Fruit fly (Drosophila melanogaster): ENCODE results near the gene Cyp28d2.

Cyp28d2 gene

DNA sequence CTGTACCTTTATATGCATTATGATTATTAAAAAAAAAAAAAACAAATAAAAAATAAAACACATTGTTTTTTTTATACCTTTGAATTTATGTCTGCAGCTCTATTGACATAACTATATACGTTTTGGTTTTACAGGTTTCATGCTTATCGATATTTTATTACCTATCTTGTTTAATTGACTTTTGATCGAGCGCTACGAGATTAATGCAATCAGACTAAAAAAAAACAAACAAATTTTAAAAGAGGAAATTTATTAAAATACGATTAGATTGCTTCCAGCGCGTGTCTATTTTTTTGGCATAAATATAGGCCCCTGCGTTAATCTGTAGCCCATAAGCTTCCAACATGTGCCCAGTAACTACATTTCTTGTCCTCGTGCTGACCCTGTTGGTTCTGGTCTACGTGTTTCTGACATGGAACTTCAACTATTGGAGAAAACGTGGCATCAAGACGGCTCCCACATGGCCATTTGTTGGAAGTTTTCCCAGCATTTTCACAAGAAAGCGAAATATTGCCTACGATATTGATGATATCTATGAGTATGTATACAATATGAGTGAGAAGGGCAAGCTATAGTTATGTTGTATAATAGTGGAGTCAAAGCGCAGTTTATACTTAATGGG, at the start of gene Cyp28d2:
Gene Cyp28d2, plus strand, starts transcription at position 304 of the 622 bp plus-strand sequence.
- TF ChIP-seq h (optimal IDR thresholded peaks at IDR 0.05) (no peak), Sin3A (optimal IDR thresholded peaks at IDR 0.05) (no peak), ttk (optimal IDR thresholded peaks at IDR 0.05) (no peak), insv (optimal IDR thresholded peaks at IDR 0.05) (no peak), Myc (optimal IDR thresholded peaks at IDR 0.05) (no peak), psq (optimal IDR thresholded peaks at IDR 0.05) (no peak)

DNA sequence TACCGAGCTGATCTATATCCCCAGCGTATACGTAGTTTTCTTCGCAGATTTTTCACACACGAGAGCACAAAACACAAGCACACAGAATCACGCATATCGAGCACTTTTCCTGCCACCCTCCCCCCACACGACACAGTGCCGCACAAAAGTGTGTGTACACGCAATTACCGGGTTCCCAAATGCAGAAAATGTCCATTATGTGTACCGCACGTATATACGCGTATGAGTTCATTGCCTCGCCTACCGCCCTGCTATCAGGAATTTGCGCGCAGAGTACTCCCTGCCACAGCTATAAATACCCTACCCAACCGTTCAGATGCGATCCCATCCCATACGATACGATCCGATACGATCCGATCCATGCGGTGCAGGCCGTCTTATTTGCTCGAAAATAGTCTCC, 20.5 kb upstream of the Cyp28d2 start:
- TF ChIP-seq h (optimal IDR thresholded peaks at IDR 0.05) (no peak), Sin3A (optimal IDR thresholded peaks at IDR 0.05) (no peak), insv (optimal IDR thresholded peaks at IDR 0.05) (no peak)

DNA sequence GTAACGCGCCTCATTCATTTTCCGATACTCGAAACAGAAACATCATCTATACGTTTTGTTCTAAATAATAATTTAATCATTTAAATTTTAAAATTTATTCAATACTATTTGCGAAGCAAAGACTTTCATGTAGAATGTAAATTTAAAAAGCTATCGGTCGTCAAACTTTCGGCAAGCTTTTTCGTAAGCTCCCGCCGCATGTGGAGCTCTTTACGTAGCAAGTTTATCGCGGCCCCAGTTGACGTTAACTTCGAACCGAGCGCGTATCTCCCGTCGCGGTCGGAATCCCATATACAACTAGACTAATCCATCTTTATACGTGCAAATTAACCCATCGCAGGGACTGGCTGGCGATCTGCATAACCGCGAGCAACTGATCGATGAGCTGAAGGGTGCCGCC, 11.4 kb upstream of the Cyp28d2 start:
- TF ChIP-seq psq (optimal IDR thresholded peaks at IDR 0.05) (no peak), insv (optimal IDR thresholded peaks at IDR 0.05) (no peak), h (optimal IDR thresholded peaks at IDR 0.05) (no peak), Myc (optimal IDR thresholded peaks at IDR 0.05) (no peak), ttk (optimal IDR thresholded peaks at IDR 0.05) (no peak), Sin3A (optimal IDR thresholded peaks at IDR 0.05) (no peak)

DNA sequence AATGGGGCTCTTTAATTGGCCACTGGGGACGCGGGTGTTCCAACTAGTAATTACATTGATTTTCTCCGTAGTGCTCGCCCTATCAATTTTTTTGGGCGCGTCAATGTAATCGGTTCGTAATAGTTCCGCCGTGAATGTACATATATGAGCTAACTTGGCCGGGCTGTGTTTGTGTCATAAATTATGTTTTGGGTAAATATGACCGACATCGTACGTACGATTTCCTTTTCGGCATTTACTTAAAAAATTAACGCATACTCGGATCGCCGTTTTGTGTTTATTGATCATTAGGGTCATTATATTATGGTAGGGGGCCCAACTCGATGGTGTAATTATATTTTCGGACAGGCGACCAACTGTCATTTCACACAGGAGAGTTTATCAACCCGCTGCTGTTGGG, 10.4 kb upstream of the Cyp28d2 start:
- TF ChIP-seq h (optimal IDR thresholded peaks at IDR 0.05) (no peak), Myc (optimal IDR thresholded peaks at IDR 0.05) (no peak), ttk (optimal IDR thresholded peaks at IDR 0.05) (no peak), Sin3A (optimal IDR thresholded peaks at IDR 0.05) (no peak), insv (optimal IDR thresholded peaks at IDR 0.05) (no peak), psq (optimal IDR thresholded peaks at IDR 0.05) (no peak)

DNA sequence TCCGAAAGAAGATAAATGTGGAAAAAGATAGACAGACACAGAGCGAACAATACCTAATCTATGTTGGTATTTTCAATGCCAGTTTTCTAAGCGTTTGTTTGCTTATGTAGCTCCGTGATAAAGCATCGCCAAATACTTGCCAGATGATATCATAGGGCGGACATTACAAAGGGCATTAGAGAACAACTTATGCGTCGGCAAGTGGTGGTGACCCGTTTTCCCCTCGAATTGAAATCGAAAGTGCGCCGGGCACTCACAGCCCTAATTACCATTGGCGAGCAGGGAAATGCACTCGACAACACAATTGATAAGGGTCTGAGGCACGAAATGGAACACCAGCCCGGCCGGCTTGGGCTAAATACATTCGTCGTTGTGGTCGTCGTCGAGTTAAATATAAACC, 9.9 kb upstream of the Cyp28d2 start:
- TF ChIP-seq ttk (optimal IDR thresholded peaks at IDR 0.05) (no peak), Sin3A (optimal IDR thresholded peaks at IDR 0.05) (no peak), Myc (optimal IDR thresholded peaks at IDR 0.05) (no peak), psq (optimal IDR thresholded peaks at IDR 0.05) (no peak), insv (optimal IDR thresholded peaks at IDR 0.05) (no peak), h (optimal IDR thresholded peaks at IDR 0.05) (no peak)

DNA sequence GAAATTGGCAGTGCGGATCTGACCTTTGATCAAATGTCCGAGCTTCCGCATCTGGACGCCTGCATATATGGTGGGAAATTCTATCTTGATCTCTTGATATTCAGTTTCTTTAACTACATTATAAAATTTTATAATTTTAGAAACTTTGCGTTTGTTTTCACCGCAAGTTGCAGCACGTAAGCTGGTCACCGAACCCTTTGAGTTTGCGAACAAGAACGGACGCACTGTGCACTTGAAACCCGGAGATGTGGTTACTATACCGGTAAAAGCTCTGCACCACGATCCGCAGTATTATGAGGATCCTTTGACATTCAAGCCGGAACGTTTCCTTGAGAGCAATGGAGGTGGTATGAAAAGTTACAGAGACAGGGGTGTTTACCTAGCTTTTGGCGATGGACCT, 1.5 kb downstream of the Cyp28d2 start:
- TF ChIP-seq ttk (optimal IDR thresholded peaks at IDR 0.05) (no peak), insv (optimal IDR thresholded peaks at IDR 0.05) (no peak), Sin3A (optimal IDR thresholded peaks at IDR 0.05) (no peak), psq (optimal IDR thresholded peaks at IDR 0.05) (no peak), h (optimal IDR thresholded peaks at IDR 0.05) (no peak), Myc (optimal IDR thresholded peaks at IDR 0.05) (no peak)

DNA sequence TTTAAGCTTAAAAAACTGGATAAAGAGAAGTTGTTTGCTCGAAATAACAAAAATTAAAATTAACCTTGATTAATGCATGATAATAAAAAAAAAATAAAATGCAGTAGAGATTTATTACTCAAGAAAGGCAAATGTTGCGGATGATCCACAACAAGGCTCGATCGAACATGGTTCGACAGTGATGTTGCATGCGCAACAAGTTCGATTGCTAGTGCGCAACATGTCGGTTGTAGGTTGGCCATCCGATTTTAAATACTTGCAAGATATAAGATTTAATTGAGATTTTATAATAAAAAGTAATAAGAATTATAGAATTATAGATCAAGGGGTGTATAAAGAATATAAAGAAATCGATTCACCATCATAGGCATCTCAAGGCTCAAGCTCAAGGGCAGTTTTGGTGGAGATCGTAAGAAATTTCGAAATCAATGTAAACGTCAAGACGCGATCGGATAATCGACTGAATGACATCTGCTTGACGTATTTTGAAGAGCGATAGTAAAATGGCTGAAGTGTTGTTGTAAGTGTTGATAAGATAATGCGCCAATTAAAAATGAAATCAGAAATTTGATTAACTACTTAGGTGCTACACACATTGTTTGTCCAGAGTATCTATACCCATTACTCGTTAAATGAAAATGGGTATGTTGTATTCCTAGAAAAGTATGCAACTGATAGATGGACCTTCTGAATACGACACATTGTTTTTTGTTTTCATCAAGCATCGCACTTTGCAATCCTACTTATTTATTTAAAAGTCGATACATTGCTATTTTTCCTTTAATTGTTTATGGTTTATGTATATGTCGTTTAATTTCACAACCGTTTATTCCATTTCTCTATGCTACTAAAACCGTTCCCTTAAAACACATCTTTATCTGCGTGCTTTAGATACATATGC, 2.4 kb downstream of the Cyp28d2 start:
- TF ChIP-seq insv (optimal IDR thresholded peaks at IDR 0.05) (no peak), Sin3A (optimal IDR thresholded peaks at IDR 0.05) (no peak), Myc (optimal IDR thresholded peaks at IDR 0.05) (no peak), ttk (optimal IDR thresholded peaks at IDR 0.05) (no peak), psq (optimal IDR thresholded peaks at IDR 0.05) (no peak), h (optimal IDR thresholded peaks at IDR 0.05) (no peak)

DNA sequence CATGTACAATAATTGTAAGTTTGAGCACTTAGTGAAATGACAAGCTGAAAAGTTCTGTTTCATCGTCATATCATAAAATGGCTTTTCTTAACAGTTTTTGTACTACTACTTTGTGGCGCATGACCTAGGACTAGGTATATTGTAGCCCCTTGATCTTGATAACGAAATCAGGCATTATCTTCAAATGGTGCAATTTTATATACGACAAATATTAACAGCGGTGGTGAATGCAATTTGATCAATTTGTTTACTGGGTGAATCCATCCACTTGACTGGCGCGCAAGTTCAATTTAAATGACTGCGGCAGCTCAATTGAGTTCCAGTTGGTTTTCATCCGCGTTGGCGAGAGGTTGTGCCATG, 3.1 kb downstream of the Cyp28d2 start, which contains the start of gene Cyp28d1:
Gene Cyp28d1, plus strand, starts transcription at position 316 of the 360 bp plus-strand sequence.
- no peak for TF ChIP-seq Sin3A (optimal IDR thresholded peaks at IDR 0.05)
- TF ChIP-seq Myc (optimal IDR thresholded peaks at IDR 0.05) = no peak
- TF ChIP-seq ttk (optimal IDR thresholded peaks at IDR 0.05) = no peak

DNA sequence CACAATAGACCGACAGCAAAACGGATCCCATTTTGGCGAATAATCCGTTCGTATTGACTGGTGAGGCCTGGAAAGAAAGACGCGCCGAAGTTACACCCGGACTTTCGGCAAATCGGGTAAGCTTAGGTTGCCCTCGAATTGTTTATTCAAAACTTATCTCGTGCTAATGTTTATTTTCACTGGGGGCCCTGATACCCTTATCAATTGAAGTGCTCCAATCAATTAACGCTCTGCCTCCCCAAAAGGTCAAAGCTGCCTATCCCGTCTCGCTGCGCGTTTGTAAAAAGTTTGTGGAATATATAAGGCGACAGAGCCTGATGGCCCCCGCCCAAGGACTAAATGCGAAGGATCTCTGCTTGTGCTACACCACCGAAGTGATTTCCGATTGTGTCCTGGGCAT, 3.9 kb downstream of the Cyp28d2 start:
- no peak for TF ChIP-seq ttk (optimal IDR thresholded peaks at IDR 0.05)
- no peak for TF ChIP-seq h (optimal IDR thresholded peaks at IDR 0.05)
- no peak for TF ChIP-seq Sin3A (optimal IDR thresholded peaks at IDR 0.05)
- no peak for TF ChIP-seq psq (optimal IDR thresholded peaks at IDR 0.05)
- TF ChIP-seq insv (optimal IDR thresholded peaks at IDR 0.05) = no peak
- no peak for TF ChIP-seq Myc (optimal IDR thresholded peaks at IDR 0.05)

DNA sequence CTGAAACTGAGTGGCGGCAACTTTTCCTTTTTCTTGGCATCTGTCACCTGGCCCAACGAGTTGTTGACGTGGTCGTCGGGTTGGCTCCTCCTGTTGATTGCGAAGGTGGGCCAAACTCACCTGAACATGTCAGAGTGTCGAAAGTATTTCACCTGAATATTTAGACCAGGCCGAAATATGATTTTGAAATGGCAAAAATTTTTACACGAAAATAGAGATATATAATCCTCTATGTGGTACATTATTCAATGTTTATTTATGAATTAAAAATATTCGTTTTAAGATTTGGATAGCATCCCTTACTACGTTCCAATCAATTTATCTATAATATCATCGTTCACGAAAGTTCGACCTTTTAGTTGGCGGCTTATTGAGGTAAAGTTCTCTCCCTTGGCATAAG, 7.9 kb downstream of the Cyp28d2 start, which contains the start of gene CG7742:
Gene CG7742, minus strand, starts transcription at position 101 of the 400 bp plus-strand sequence.
- TF ChIP-seq insv (optimal IDR thresholded peaks at IDR 0.05) = no peak

DNA sequence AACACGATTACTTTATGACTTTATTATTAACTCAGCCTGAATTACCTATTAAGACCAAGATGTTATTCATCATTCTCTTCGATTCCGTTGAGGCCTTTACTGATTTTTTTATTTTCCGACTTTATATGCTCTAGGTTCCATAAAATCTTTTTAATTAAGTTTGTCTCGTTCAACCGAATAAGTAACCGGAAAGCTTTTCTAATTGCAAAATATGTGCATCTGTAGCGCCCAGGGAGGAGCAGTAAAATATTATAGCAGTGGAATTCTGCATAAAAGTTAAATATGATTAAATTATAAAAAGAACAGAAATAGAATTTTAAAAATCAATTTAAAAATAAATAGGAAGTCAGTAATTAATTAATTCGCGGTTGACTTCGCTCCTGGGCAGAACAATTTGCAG, 9.4 kb downstream of the Cyp28d2 start, which contains the start of the genes CG14034 and TpnC25D:
Gene CG14034, minus strand, starts transcription at position 101 of the 400 bp plus-strand sequence.
Gene TpnC25D, plus strand, starts transcription at position 260 of the 400 bp plus-strand sequence.
- TF ChIP-seq h (optimal IDR thresholded peaks at IDR 0.05) (no peak), Myc (optimal IDR thresholded peaks at IDR 0.05) (no peak), Sin3A (optimal IDR thresholded peaks at IDR 0.05) (no peak), insv (optimal IDR thresholded peaks at IDR 0.05) (no peak), psq (optimal IDR thresholded peaks at IDR 0.05) (no peak), ttk (optimal IDR thresholded peaks at IDR 0.05) (no peak)

DNA sequence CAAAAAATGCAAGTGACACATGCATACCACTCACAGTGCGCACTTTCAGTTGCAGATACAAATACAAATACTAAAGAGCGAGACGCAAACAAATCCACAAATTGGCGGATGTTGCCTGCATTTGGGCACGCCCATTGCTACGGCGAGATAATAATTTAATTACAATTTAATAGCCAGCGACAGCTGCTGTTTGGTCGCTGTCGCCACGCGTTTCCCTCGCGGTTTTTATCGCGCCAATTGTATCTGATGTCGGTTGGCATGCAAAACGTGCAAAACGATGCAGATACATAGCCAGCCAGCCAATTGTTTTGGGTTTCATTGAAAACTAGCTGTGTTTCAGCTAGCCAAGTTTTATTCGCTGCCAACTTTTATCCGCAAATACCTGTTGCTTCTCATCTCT, 16.2 kb downstream of the Cyp28d2 start:
- no peak for TF ChIP-seq psq (optimal IDR thresholded peaks at IDR 0.05)
- TF ChIP-seq Myc (optimal IDR thresholded peaks at IDR 0.05) = no peak
- TF ChIP-seq h (optimal IDR thresholded peaks at IDR 0.05) = no peak
- no peak for TF ChIP-seq Sin3A (optimal IDR thresholded peaks at IDR 0.05)
- TF ChIP-seq ttk (optimal IDR thresholded peaks at IDR 0.05) = no peak
- TF ChIP-seq insv (optimal IDR thresholded peaks at IDR 0.05) = no peak
